Worm (Caenorhabditis elegans): ENCODE results near the gene cpi-1.

Gene cpi-1

DNA sequence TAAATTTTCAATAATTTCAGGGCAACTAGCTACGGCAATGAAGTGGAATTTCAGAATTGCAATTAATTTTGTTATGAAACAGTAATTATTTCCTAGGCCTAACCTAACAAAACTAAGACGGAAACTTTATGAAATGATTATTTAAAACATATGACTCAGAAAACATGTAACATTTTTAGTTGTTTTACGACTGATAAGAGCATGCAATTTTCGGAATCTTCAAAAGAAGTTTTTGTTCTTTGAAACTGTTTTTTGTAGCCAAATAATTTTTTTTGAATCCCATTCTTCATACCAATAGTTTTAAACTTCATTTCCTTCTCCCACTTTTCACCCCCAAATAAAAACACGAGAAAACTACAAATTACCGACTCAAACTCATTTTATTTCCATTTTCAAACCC lies 44.4 kb downstream of the cpi-1 start:
- TF ChIP-seq unc-98 (GFP tag; IDR thresholded peaks at IDR 0.05) (no peak), dpl-1 (GFP tag; optimal IDR thresholded peaks at IDR 0.05) (no peak), sox-4 (tag; optimal IDR thresholded peaks at IDR 0.05) (no peak), hlh-17 (GFP tag; optimal IDR thresholded peaks at IDR 0.05; ENCODE audit: borderline replicate concordance) (no peak), hlh-4 (tag; optimal IDR thresholded peaks at IDR 0.05) (no peak), mef-2 (tag; optimal IDR thresholded peaks at IDR 0.05) (no peak), fkh-8 (tag; optimal IDR thresholded peaks at IDR 0.05) (no peak), fkh-4 (tag; optimal IDR thresholded peaks at IDR 0.05; ENCODE audit: borderline replicate concordance) (no peak), nhr-85 (tag) (no peak), C16A3.4 (tag; optimal IDR thresholded peaks at IDR 0.05) (no peak), grh-1 (GFP tag; IDR thresholded peaks at IDR 0.05) (no peak), jun-1 (tag; optimal IDR thresholded peaks at IDR 0.05) (no peak), mdl-1 (tag; optimal IDR thresholded peaks at IDR 0.05) (no peak), nhr-71 (tag; optimal IDR thresholded peaks at IDR 0.05) (no peak), pag-3 (tag; optimal IDR thresholded peaks at IDR 0.05; ENCODE audit: borderline replicate concordance, insufficient read depth) (no peak)

- TF ChIP-seq elt-2 (tag; optimal IDR thresholded peaks at IDR 0.05) (peak; percentile 89), xbp-1 (tag; optimal IDR thresholded peaks at IDR 0.05) (no peak), egl-27 (tag; optimal IDR thresholded peaks at IDR 0.05) (no peak), lin-35 (GFP tag; optimal IDR thresholded peaks at IDR 0.05) (peak in 1 of 2 experiments; percentile 24), pqm-1 (tag; optimal IDR thresholded peaks at IDR 0.05) (peak; percentile 45), jun-1 (tag; optimal IDR thresholded peaks at IDR 0.05) (peak; percentile 1), nhr-90 (tag; optimal IDR thresholded peaks at IDR 0.05; ENCODE audit: poor library complexity) (peak; percentile 8), nhr-47 (tag; optimal IDR thresholded peaks at IDR 0.05) (no peak), lin-14 (GFP tag; optimal IDR thresholded peaks at IDR 0.05) (peak; percentile 41)
Observed at ce11 chrIV:6048462-6048861, 45.0 kb downstream of the cpi-1 start.

DNA sequence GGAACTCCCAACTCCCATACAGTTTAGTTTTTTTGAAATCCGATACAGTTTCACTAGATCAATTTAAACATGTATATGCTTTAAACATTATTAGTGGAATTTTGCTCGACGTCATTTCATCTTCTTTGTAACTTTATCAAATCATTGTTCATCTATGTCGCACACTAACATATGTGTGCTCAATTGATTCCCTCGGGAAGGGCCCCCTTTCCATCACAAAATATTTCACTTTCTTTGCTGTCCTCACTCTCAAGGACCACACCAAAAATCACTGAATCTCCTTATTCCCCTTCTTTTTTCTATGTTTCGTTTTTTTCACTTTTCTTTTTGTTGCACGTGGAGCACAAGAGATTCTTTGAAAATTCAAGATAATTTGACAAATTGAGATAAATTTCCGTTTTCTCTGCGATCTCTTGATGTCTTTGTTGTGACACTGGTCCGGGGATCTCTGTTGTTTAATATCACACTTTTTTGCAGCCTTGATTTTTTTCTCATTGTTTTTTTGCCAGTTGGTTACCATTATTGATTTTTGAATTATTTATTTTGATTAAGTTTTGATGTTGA lies 46.2 kb downstream of the cpi-1 start:
- TF ChIP-seq lin-39 (tag; optimal IDR thresholded peaks at IDR 0.05) = peak; percentile 82
- no peak for TF ChIP-seq rnt-1 (tag; optimal IDR thresholded peaks at IDR 0.05)
- 0 out of 2 replicates have a peak, but pooled peaks have one; percentile 15 for TF ChIP-seq mab-9 (GFP tag; IDR thresholded peaks at IDR 0.05)
- peak; percentile 73 for TF ChIP-seq dsc-1 (tag; optimal IDR thresholded peaks at IDR 0.05)
- peak; percentile 22 for TF ChIP-seq nhr-71 (tag; optimal IDR thresholded peaks at IDR 0.05)
- peak; percentile 100 for TF ChIP-seq vab-15 (tag; optimal IDR thresholded peaks at IDR 0.05)
- TF ChIP-seq fkh-10 (GFP tag; optimal IDR thresholded peaks at IDR 0.05) = peak; percentile 56
- peak; percentile 73 for TF ChIP-seq lin-14 (GFP tag; optimal IDR thresholded peaks at IDR 0.05)
- TF ChIP-seq efl-1 (optimal IDR thresholded peaks at IDR 0.05) = no peak
- peak in 1 of 2 experiments; percentile 57 for TF ChIP-seq efl-1 (GFP tag; optimal IDR thresholded peaks at IDR 0.05 in 1 of 2)
- TF ChIP-seq C34B4.2 (tag; optimal IDR thresholded peaks at IDR 0.05) = no peak
- peak in 1 of 2 experiments; percentile 0 for TF ChIP-seq lsy-2 (tag; optimal IDR thresholded peaks at IDR 0.05)
- no peak for TF ChIP-seq zip-4 (GFP tag; optimal IDR thresholded peaks at IDR 0.05)

Data from whole organism, L1 larva.